Worm (Caenorhabditis elegans): ENCODE results near the gene his-72.
A peak's percentile ranks its signal among the peaks of the same experiment; 100 is the strongest.

Gene his-72

ce11 chrIII:12373306-12373705 is 4.5 kb upstream of the his-72 start:
- TF ChIP-seq dao-5 (tag; optimal IDR thresholded peaks at IDR 0.05), result no peak
- TF ChIP-seq W03F9.2 (tag; optimal IDR thresholded peaks at IDR 0.05), result no peak
- no peak for TF ChIP-seq him-1 (tag; optimal IDR thresholded peaks at IDR 0.05)

DNA sequence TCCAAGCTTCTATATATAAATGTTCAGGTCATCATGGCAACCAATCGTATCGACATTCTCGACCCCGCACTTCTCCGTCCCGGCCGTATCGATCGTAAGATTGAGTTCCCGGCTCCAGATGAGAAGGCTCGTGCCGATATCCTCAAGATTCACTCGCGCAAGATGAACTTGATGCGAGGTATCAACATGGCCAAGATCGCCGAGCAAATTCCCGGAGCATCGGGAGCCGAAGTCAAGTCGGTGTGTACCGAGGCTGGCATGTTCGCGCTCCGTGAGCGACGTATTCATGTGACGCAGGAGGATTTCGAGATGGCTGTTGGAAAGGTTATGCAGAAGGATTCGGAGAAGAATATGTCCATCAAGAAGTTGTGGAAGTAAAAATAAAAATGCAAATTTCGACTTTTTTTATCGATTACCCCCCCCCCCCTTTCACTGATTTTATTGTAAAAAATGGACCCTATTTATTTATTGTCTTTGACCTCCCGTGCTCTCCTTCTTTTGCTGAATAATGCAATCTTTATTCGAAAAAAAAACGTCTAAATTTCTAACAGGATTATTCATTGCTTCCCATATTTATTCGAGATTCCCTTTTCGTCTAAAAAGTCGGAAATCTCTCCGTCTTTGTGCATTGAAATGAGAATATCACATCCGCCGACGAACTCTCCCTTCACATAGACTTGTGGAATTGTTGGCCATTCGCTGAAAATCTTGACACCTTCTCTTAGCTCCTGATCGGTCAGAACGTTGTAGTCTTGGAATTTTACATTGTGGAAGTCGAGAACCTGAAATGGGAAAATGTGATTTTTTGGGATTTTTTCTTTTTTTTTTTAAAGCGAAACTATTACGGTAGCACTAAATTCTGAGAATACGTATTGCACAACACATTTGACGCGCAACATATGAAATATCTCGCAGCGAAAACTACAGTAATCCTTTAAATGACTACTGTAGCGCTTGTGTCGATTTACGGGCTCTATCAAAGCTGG is 3.5 kb upstream of the his-72 start:
- TF ChIP-seq W03F9.2 (tag; optimal IDR thresholded peaks at IDR 0.05) (no peak), him-1 (tag; optimal IDR thresholded peaks at IDR 0.05) (no peak), dao-5 (tag; optimal IDR thresholded peaks at IDR 0.05) (no peak)

- TF ChIP-seq him-1 (tag; optimal IDR thresholded peaks at IDR 0.05) (no peak), dao-5 (tag; optimal IDR thresholded peaks at IDR 0.05) (no peak), W03F9.2 (tag; optimal IDR thresholded peaks at IDR 0.05) (peak; percentile 57)
Measured at ce11 chrIII:12370011-12370506, 1.2 kb upstream of the his-72 start, which contains the start of gene rpt-6. rpt-6 (plus strand) TSS chrIII:12370456.

- no peak for TF ChIP-seq dao-5 (tag; optimal IDR thresholded peaks at IDR 0.05)
- TF ChIP-seq him-1 (tag; optimal IDR thresholded peaks at IDR 0.05), result no peak
- TF ChIP-seq W03F9.2 (tag; optimal IDR thresholded peaks at IDR 0.05), result no peak
Measured at ce11 chrIII:12369476-12369875, 626 bp upstream of the his-72 start.

DNA sequence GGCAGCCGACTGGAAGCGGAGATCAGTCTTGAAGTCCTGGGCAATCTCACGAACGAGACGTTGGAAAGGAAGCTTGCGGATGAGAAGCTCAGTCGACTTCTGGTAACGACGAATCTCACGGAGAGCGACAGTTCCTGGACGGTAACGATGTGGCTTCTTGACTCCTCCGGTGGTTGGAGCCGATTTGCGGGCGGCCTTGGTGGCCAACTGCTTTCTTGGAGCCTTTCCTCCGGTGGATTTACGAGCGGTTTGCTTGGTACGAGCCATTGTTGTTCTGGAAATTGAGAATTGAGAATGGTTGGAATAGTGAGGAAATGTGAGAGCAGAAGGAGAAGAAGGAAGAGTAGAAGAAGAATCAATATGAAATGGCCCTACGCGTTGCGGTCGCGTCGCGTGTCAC is 959 bp downstream of the his-72 start:
- TF ChIP-seq dao-5 (tag; optimal IDR thresholded peaks at IDR 0.05) (no peak), W03F9.2 (tag; optimal IDR thresholded peaks at IDR 0.05) (no peak), him-1 (tag; optimal IDR thresholded peaks at IDR 0.05) (no peak)

ce11 chrIII:12366989-12367557 is 1.8 kb downstream of the his-72 start, which contains the start of gene Y75B8A.33:
Y75B8A.33 (minus strand) TSS chrIII:12367373.
- TF ChIP-seq him-1 (tag; optimal IDR thresholded peaks at IDR 0.05) (no peak), dao-5 (tag; optimal IDR thresholded peaks at IDR 0.05) (no peak), W03F9.2 (tag; optimal IDR thresholded peaks at IDR 0.05) (no peak)

DNA sequence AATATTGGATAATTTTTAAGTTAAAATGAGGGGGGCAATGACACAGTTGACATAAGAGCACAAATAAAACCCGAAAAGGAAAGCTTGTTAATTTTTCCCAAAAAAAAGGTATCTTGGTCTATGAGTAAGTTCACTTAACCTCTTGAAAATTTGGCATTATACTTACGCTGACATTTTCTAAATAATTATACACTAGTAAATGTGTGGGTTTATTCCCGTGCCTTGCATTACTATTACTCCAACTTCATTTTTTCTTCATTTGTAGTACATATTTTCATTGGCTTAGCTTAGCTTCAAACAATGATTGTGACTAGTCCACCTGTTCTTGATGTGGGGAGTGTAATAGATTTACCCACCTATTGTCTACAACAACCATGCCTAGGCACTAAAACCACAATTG is 9.6 kb downstream of the his-72 start, which contains the start of gene Y75B8A.34:
Y75B8A.34 (plus strand) TSS at position 301 of the 400 bp plus-strand sequence.
- TF ChIP-seq W03F9.2 (tag; optimal IDR thresholded peaks at IDR 0.05) (no peak), him-1 (tag; optimal IDR thresholded peaks at IDR 0.05) (no peak), dao-5 (tag; optimal IDR thresholded peaks at IDR 0.05) (no peak)

DNA sequence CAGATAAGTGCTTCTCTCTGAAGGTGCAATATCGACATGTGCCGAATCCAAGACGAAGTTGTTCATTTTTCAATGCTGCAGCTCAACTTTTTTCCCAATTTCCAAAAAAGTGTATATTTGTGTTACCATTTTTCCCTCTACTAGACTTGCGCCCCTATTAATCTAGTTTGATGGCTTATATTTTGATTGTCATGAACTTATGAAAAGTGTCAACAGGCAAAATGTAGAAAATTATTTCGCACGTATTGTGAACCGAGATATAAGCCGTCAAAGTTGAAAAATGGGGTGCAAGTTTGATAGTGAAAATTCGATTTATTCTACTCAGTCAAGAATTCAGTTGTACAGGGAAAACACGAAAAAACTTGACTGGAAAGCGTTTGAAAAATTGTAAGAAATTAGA is 10.4 kb downstream of the his-72 start, which contains the start of gene Y75B8A.32:
Y75B8A.32 (minus strand) TSS at position 101 of the 400 bp plus-strand sequence.
- TF ChIP-seq him-1 (tag; optimal IDR thresholded peaks at IDR 0.05) (no peak), dao-5 (tag; optimal IDR thresholded peaks at IDR 0.05) (no peak), W03F9.2 (tag; optimal IDR thresholded peaks at IDR 0.05) (no peak)

- TF ChIP-seq W03F9.2 (tag; optimal IDR thresholded peaks at IDR 0.05), result no peak
- TF ChIP-seq dao-5 (tag; optimal IDR thresholded peaks at IDR 0.05), result no peak
- TF ChIP-seq him-1 (tag; optimal IDR thresholded peaks at IDR 0.05), result no peak
Measured at ce11 chrIII:12356588-12356987, 12.3 kb downstream of the his-72 start.

DNA sequence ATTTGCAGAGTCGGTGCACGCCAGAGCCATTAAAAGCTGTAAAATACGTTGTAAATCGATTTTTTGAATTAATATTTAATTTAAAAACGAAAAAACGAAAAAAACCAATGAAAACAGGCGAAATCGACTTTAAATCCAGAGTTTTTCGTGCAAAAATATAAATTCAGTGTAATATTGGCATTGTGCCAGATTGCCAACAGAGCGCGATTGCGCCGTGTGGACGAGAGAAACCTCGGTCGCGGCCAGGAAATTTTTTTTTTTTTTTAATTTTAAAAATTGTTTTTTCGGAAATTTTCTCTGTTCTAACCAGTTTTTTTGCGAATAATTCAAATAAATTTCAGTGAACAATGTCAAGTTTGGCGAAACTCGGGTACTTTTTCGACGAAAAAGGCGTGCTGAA is 17.5 kb downstream of the his-72 start, which contains the start of the genes pph-4.1 and Y75B8A.31:
pph-4.1 (minus strand) TSS at position 36 of the 400 bp plus-strand sequence.
Y75B8A.31 (plus strand) TSS at position 342 of the 400 bp plus-strand sequence.
- TF ChIP-seq him-1 (tag; optimal IDR thresholded peaks at IDR 0.05) (peak; percentile 58), dao-5 (tag; optimal IDR thresholded peaks at IDR 0.05) (no peak), W03F9.2 (tag; optimal IDR thresholded peaks at IDR 0.05) (peak; percentile 94)

- TF ChIP-seq dao-5 (tag; optimal IDR thresholded peaks at IDR 0.05) (no peak), him-1 (tag; optimal IDR thresholded peaks at IDR 0.05) (no peak), W03F9.2 (tag; optimal IDR thresholded peaks at IDR 0.05) (no peak)
Measured at ce11 chrIII:12349027-12349426, 19.8 kb downstream of the his-72 start.

ce11 chrIII:12344940-12345339 is 23.9 kb downstream of the his-72 start:
- no peak for TF ChIP-seq dao-5 (tag; optimal IDR thresholded peaks at IDR 0.05)
- TF ChIP-seq him-1 (tag; optimal IDR thresholded peaks at IDR 0.05), result no peak
- no peak for TF ChIP-seq W03F9.2 (tag; optimal IDR thresholded peaks at IDR 0.05)

DNA sequence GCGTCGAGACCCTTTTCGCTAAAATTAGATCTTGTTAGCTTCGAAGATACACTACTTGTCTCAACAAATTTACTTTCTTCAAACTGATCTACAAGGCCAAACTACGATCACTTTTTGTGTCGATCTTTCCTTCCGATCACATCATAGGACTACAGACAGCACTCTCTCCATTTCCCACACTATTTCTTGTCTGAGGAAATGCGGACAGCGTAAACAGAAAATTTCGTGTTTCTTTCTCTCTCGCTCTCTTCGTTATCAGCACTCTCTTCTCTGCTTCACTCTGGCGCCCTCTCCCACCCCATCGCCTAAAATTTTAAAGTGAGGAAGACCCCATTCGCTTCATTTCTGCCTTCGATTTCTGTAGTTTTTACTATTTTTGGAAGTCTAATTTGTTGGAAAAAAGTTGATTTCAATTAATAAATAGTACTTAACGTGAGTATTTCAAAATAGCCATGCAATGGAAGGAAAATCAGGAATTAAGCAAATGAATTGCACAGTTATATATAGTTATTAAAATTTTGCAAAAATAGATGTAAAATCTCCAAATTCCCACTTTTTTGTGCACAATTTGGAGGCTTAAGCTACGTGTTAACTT is 33.4 kb downstream of the his-72 start:
- no peak for TF ChIP-seq him-1 (tag; optimal IDR thresholded peaks at IDR 0.05)
- no peak for TF ChIP-seq dao-5 (tag; optimal IDR thresholded peaks at IDR 0.05)
- TF ChIP-seq W03F9.2 (tag; optimal IDR thresholded peaks at IDR 0.05), result peak; percentile 1

Measured in whole organism, L4/young adult.